Worm (Caenorhabditis elegans): ENCODE measurements around the gene sre-50.

sre-50 gene

ce11 chrII:12284045-12284444 lies 19.3 kb upstream of the sre-50 start (continued):
- no peak for TF ChIP-seq ceh-40 (GFP tag; IDR thresholded peaks at IDR 0.05)
- TF ChIP-seq zim-3 (tag; optimal IDR thresholded peaks at IDR 0.05) = no peak
- peak in 1 of 3 experiments; percentile 68 for TF ChIP-seq lin-35 (GFP tag; optimal IDR thresholded peaks at IDR 0.05)
- no peak for TF ChIP-seq somi-1 (GFP tag; optimal IDR thresholded peaks at IDR 0.05)
- no peak for TF ChIP-seq egl-18 (GFP tag; IDR thresholded peaks at IDR 0.05)
- TF ChIP-seq ekl-4 (GFP tag; IDR thresholded peaks at IDR 0.05) = 0 out of 2 replicates have a peak, but pooled peaks have one; percentile 29
- TF ChIP-seq ZK185.1 (tag; optimal IDR thresholded peaks at IDR 0.05; ENCODE audit: poor library complexity, severe bottlenecking) = no peak
- peak; percentile 94 for TF ChIP-seq madf-8 (GFP tag; conservative IDR thresholded peaks at IDR 0.05)
- TF ChIP-seq repo-1 (tag; optimal IDR thresholded peaks at IDR 0.05) = no peak
- peak; percentile 57 for TF ChIP-seq unc-130 (GFP tag; optimal IDR thresholded peaks at IDR 0.05)
- TF ChIP-seq lsl-1 (GFP tag; optimal IDR thresholded peaks at IDR 0.05) = peak; percentile 70
- no peak for TF ChIP-seq let-526 (GFP tag; IDR thresholded peaks at IDR 0.05)
- no peak for TF ChIP-seq hmg-20 (GFP tag; IDR thresholded peaks at IDR 0.05)
- TF ChIP-seq lsy-27 (tag; optimal IDR thresholded peaks at IDR 0.05; ENCODE audit: borderline replicate concordance, insufficient read depth) = no peak
- peak; percentile 97 for TF ChIP-seq madf-6 (GFP tag; IDR thresholded peaks at IDR 0.05)
- TF ChIP-seq unc-62 (GFP tag; optimal IDR thresholded peaks at IDR 0.05) = no peak
- TF ChIP-seq F10E7.11 (tag; optimal IDR thresholded peaks at IDR 0.05) = no peak
- peak; percentile 72 for TF ChIP-seq B0336.3 (GFP tag; IDR thresholded peaks at IDR 0.05)
- no peak for TF ChIP-seq F22D6.2 (tag; optimal IDR thresholded peaks at IDR 0.05)
- no peak for TF ChIP-seq sea-2 (GFP tag; IDR thresholded peaks at IDR 0.05)
- peak; percentile 74; the same call in 1 of the 2 replicates for TF ChIP-seq Y53G8AR.9 (GFP tag; conservative IDR thresholded peaks at IDR 0.05)
- TF ChIP-seq B0019.2 (GFP tag; conservative IDR thresholded peaks at IDR 0.05) = peak; percentile 71
- no peak for TF ChIP-seq ceh-58 (GFP tag; IDR thresholded peaks at IDR 0.05)
- TF ChIP-seq F23B12.7 (tag; optimal IDR thresholded peaks at IDR 0.05; ENCODE audit: insufficient read depth) = no peak
- TF ChIP-seq Y95B8A.8 (GFP tag; IDR thresholded peaks at IDR 0.05) = peak; percentile 63; the same call in 1 of the 2 replicates
- no peak for TF ChIP-seq cebp-1 (GFP tag; IDR thresholded peaks at IDR 0.05)
- no peak for TF ChIP-seq cebp-1 (tag; optimal IDR thresholded peaks at IDR 0.05)
- no peak for TF ChIP-seq bed-2 (GFP tag; IDR thresholded peaks at IDR 0.05)
- TF ChIP-seq sptf-2 (GFP tag; optimal IDR thresholded peaks at IDR 0.05) = no peak
- TF ChIP-seq ztf-28 (GFP tag; IDR thresholded peaks at IDR 0.05) = no peak
- no peak for TF ChIP-seq F55B11.4 (tag; optimal IDR thresholded peaks at IDR 0.05; ENCODE audit: borderline replicate concordance, insufficient read depth)
- no peak for TF ChIP-seq ztf-18 (tag; optimal IDR thresholded peaks at IDR 0.05)
- no peak for TF ChIP-seq F57C9.4 (tag; optimal IDR thresholded peaks at IDR 0.05)
- peak; percentile 36 for TF ChIP-seq tbp1 (GFP tag; optimal IDR thresholded peaks at IDR 0.05)
- no peak; the same call in 1 of the 2 replicates for TF ChIP-seq madf-3 (GFP tag; IDR thresholded peaks at IDR 0.05)
- no peak for TF ChIP-seq atf-7 (tag; optimal IDR thresholded peaks at IDR 0.05)
- no peak for TF ChIP-seq hlh-12 (tag; optimal IDR thresholded peaks at IDR 0.05)
- TF ChIP-seq attf-3 (GFP tag; conservative IDR thresholded peaks at IDR 0.05) = peak; percentile 80
- TF ChIP-seq nhr-27 (tag; optimal IDR thresholded peaks at IDR 0.05) = no peak
- TF ChIP-seq Y67H2A.10 (GFP tag; conservative IDR thresholded peaks at IDR 0.05) = no peak
- peak; percentile 33 for TF ChIP-seq snpc-1.3 (tag; optimal IDR thresholded peaks at IDR 0.05; ENCODE audit: insufficient read depth)
- no peak for TF ChIP-seq mxl-1 (tag; optimal IDR thresholded peaks at IDR 0.05)
- no peak for TF ChIP-seq snpc-1.1 (tag; optimal IDR thresholded peaks at IDR 0.05; ENCODE audit: insufficient read depth)
- no peak for TF ChIP-seq attf-5 (GFP tag; optimal IDR thresholded peaks at IDR 0.05)
- no peak for TF ChIP-seq aptf-2 (GFP tag; conservative IDR thresholded peaks at IDR 0.05)
- TF ChIP-seq him-1 (tag; optimal IDR thresholded peaks at IDR 0.05) = no peak
- no peak for TF ChIP-seq attf-6 (GFP tag; IDR thresholded peaks at IDR 0.05)
- TF ChIP-seq Y53F4B.3 (GFP tag; IDR thresholded peaks at IDR 0.05) = no peak

Measured in whole organism, young adult.